Worm (Caenorhabditis elegans) whole organism, L3 larva: ENCODE measurements around the gene Y53F4B.23.

Source experiments
- R02D3.7 ChIP-seq: fragments of 150-350 bp; optimal IDR thresholded peaks from 2 replicates; lab custom pipeline; 2014; ENCODE audit warnings: missing biosample characterization, missing genetic modification characterization
- ZK546.5 ChIP-seq: sonication (generic microtip); optimal IDR thresholded peaks from 2 replicates; lab custom pipeline; 2017; ENCODE audit warnings: missing biosample characterization, missing genetic modification characterization
- aly-2 ChIP-seq: fragments of 150-350 bp; optimal IDR thresholded peaks from 2 replicates; lab custom pipeline; 2014; ENCODE audit warnings: missing biosample characterization, missing genetic modification characterization
- ama-1 ChIP-seq: fragments of 150-350 bp; optimal IDR thresholded peaks from 2 replicates; lab custom pipeline; 2018
- ceh-16 ChIP-seq: sonication (generic microtip); optimal IDR thresholded peaks from 2 replicates; lab custom pipeline; 2017; ENCODE audit warnings: missing biosample characterization, missing genetic modification characterization
- ceh-28 ChIP-seq: fragments of 150-350 bp; optimal IDR thresholded peaks from 2 replicates; lab custom pipeline; 2014; ENCODE audit warnings: missing biosample characterization, missing genetic modification reagents, missing genetic modification characterization
- ceh-82 ChIP-seq: fragments of 150-350 bp; optimal IDR thresholded peaks from 2 replicates; lab custom pipeline; 2014; ENCODE audit warnings: missing biosample characterization, missing genetic modification characterization
- ceh-9 ChIP-seq: sonication (generic microtip); optimal IDR thresholded peaks from 2 replicates; lab custom pipeline; 2018; ENCODE audit warnings: missing biosample characterization, missing genetic modification characterization
- daf-12 ChIP-seq: fragments of 150-350 bp; optimal IDR thresholded peaks from 2 replicates; lab custom pipeline; 2014; ENCODE audit warnings: missing biosample characterization, missing genetic modification reagents, missing genetic modification characterization
- egl-27 ChIP-seq: sonication (generic microtip); optimal IDR thresholded peaks from 4 replicates; lab custom pipeline; 2017; ENCODE audit warnings: missing biosample characterization, missing genetic modification reagents, missing genetic modification characterization
- egl-5 ChIP-seq: fragments of 150-350 bp; optimal IDR thresholded peaks from 2 replicates; lab custom pipeline; 2017; ENCODE audit warnings: missing biosample characterization, missing genetic modification reagents, missing genetic modification characterization, inconsistent platforms
- elt-1 ChIP-seq: fragments of 150-350 bp; optimal IDR thresholded peaks from 2 replicates; lab custom pipeline; 2014; ENCODE audit warnings: missing biosample characterization, missing genetic modification characterization
- elt-2 ChIP-seq: sonication (generic microtip); optimal IDR thresholded peaks from 2 replicates; lab custom pipeline; 2016; ENCODE audit warnings: missing genetic modification reagents, mild to moderate bottlenecking, missing genetic modification characterization, missing compliant biosample characterization
- elt-3 ChIP-seq, 3 experiments: fragments of 150-350 bp in 1 of 3; sonication (generic microtip) in 2 of 3; optimal IDR thresholded peaks; 2 replicates in 2 of 3; 4 replicates in 1 of 3; lab custom pipeline; 2014 to 2017; ENCODE audit warnings: missing biosample characterization in 3 of 3, missing genetic modification characterization in 3 of 3
- eor-1 ChIP-seq, 2 experiments: fragments of 150-350 bp; optimal IDR thresholded peaks; 2 replicates each; lab custom pipeline; 2014 to 2018; ENCODE audit warnings: missing biosample characterization in 2 of 2, missing genetic modification characterization in 2 of 2
- fkh-10 ChIP-seq: sonication (generic microtip); optimal IDR thresholded peaks from 2 replicates; lab custom pipeline; 2017; ENCODE audit warnings: missing biosample characterization, missing genetic modification reagents, missing genetic modification characterization
- fkh-2 ChIP-seq: fragments of 150-350 bp; optimal IDR thresholded peaks from 2 replicates; lab custom pipeline; 2014; ENCODE audit warnings: missing biosample characterization, missing genetic modification reagents, missing genetic modification characterization
- fos-1 ChIP-seq: fragments of 150-350 bp; optimal IDR thresholded peaks from 2 replicates; lab custom pipeline; 2014; ENCODE audit warnings: missing biosample characterization, missing genetic modification characterization
- jun-1 ChIP-seq: fragments of 150-350 bp; optimal IDR thresholded peaks from 2 replicates; lab custom pipeline; 2014; ENCODE audit warnings: missing biosample characterization, missing genetic modification reagents, missing genetic modification characterization
- lin-15B ChIP-seq: fragments of 150-350 bp; optimal IDR thresholded peaks from 2 replicates; lab custom pipeline; 2014; ENCODE audit warnings: missing biosample characterization, missing genetic modification characterization
- lsy-12 ChIP-seq: sonication (generic microtip); optimal IDR thresholded peaks from 2 replicates; lab custom pipeline; 2016; ENCODE audit warnings: mild to moderate bottlenecking, missing genetic modification characterization, missing compliant biosample characterization
- mdl-1 ChIP-seq: fragments of 150-350 bp; optimal IDR thresholded peaks from 2 replicates; lab custom pipeline; 2014; ENCODE audit warnings: missing biosample characterization, missing genetic modification characterization
- mml-1 ChIP-seq: fragments of 150-350 bp; sonication (generic microtip); optimal IDR thresholded peaks from 3 replicates; lab custom pipeline; 2014; ENCODE audit warnings: missing biosample characterization, missing genetic modification characterization
- nfya-1 ChIP-seq: sonication (generic microtip); optimal IDR thresholded peaks from 2 replicates; lab custom pipeline; 2017; ENCODE audit warnings: missing genetic modification characterization, mild to moderate bottlenecking, missing compliant biosample characterization, antibody characterized with exemption, moderate library complexity; ENCODE audit not compliant: insufficient read depth
- nhr-11 ChIP-seq: fragments of 150-350 bp; optimal IDR thresholded peaks from 2 replicates; lab custom pipeline; 2014; ENCODE audit warnings: missing biosample characterization, missing genetic modification characterization
- nhr-12 ChIP-seq: fragments of 150-350 bp; optimal IDR thresholded peaks from 2 replicates; lab custom pipeline; 2014; ENCODE audit warnings: missing biosample characterization, missing genetic modification characterization
- nhr-23 ChIP-seq: fragments of 150-350 bp; optimal IDR thresholded peaks from 2 replicates; lab custom pipeline; 2014; ENCODE audit warnings: missing biosample characterization, missing genetic modification reagents, missing genetic modification characterization
- nhr-237 ChIP-seq: fragments of 150-350 bp; optimal IDR thresholded peaks from 2 replicates; lab custom pipeline; 2014; ENCODE audit warnings: missing biosample characterization, missing genetic modification characterization
- nhr-43 ChIP-seq: sonication (generic microtip); optimal IDR thresholded peaks from 2 replicates; lab custom pipeline; 2016; ENCODE audit warnings: mild to moderate bottlenecking, missing genetic modification characterization, missing compliant biosample characterization; ENCODE audit not compliant: poor library complexity, severe bottlenecking
- nhr-67 ChIP-seq: fragments of 150-350 bp; optimal IDR thresholded peaks from 2 replicates; lab custom pipeline; 2014; ENCODE audit warnings: missing biosample characterization, missing genetic modification characterization
- nhr-76 ChIP-seq: fragments of 150-350 bp; sonication (generic microtip); optimal IDR thresholded peaks from 5 replicates; lab custom pipeline; 2014; ENCODE audit warnings: missing biosample characterization, missing genetic modification characterization
- pha-4 ChIP-seq: fragments of 150-350 bp; optimal IDR thresholded peaks from 2 replicates; lab custom pipeline; 2014; ENCODE audit warnings: missing biosample characterization, missing genetic modification reagents, missing genetic modification characterization
- skn-1 ChIP-seq: fragments of 150-350 bp; optimal IDR thresholded peaks from 2 replicates; lab custom pipeline; 2014; ENCODE audit warnings: missing biosample characterization, missing genetic modification characterization
- tbx-2 ChIP-seq: sonication (generic microtip); optimal IDR thresholded peaks from 2 replicates; lab custom pipeline; 2016; ENCODE audit warnings: mild to moderate bottlenecking, missing genetic modification characterization, missing compliant biosample characterization
- unc-39 ChIP-seq: sonication (generic microtip); optimal IDR thresholded peaks from 4 replicates; lab custom pipeline; 2017; ENCODE audit warnings: missing biosample characterization, missing genetic modification characterization
- zag-1 ChIP-seq: fragments of 150-350 bp; optimal IDR thresholded peaks from 2 replicates; lab custom pipeline; 2014; ENCODE audit warnings: missing biosample characterization, missing genetic modification characterization
- ztf-11 ChIP-seq: fragments of 150-350 bp; optimal IDR thresholded peaks from 2 replicates; lab custom pipeline; 2014; ENCODE audit warnings: missing biosample characterization, missing genetic modification characterization
- ztf-4 ChIP-seq: fragments of 150-350 bp; optimal IDR thresholded peaks from 2 replicates; lab custom pipeline; 2014; ENCODE audit warnings: missing biosample characterization, missing genetic modification characterization

Gene Y53F4B.23

DNA sequence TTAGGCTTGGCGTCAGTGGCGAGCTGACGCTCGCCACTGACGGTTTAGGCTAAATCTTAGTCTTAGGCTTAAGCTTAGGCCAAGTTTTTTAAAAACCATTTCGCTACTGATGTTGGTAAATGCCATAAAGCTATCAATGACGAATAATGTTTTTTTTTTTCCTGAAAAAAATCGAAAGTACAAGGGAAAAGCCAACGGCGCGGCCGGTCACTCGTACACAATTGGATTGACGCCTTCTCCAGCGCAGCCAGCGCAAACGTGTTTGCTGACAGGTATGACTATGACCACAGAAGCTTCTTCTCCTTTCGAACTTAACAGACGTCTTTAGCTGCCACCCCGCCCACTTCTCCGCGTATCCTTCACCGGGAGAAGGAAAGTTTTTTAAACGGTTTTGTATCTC is 21.3 kb downstream of the Y53F4B.23 start, which contains the start of gene Y53F4B.27:
TSS of gene Y53F4B.27 (plus strand) at position 301 of the 400 bp plus-strand sequence.
- TF ChIP-seq ceh-16 (tag; lab: Kevin White, UChicago) (no peak), pha-4 (tag; lab: Kevin White, UChicago) (no peak), eor-1 (tag; optimal IDR thresholded peaks at IDR 0.05; lab: Kevin White, UChicago) (no peak), nhr-67 (tag; lab: Kevin White, UChicago) (no peak), ceh-82 (no peak), aly-2 (tag; lab: Kevin White, UChicago) (no peak), fkh-2 (tag; lab: Kevin White, UChicago) (no peak), egl-27 (tag; lab: Kevin White, UChicago) (no peak)

DNA sequence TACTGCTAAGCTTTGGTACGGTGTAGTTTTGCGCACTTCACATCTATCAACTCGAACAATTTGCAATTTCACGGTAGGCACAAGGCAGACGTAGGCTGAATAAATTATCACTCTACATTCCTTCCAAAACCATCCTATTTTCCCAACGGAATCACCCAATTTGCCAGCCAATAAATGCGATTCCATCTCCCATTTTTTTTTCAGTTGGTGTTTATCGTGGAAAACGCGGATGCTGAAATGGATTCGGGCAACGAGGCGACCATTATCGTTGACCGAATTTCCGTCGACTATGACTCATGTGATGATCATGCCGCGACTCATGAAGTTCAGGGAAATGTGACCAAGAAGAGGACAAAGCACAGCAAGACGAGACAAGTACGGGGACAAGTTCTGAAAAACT is 24.1 kb downstream of the Y53F4B.23 start:
- peak; percentile 61 for TF ChIP-seq egl-5 (tag; lab: Kevin White, UChicago)
- TF ChIP-seq ceh-16 (tag; lab: Kevin White, UChicago) = no peak
- no peak for TF ChIP-seq tbx-2 (tag; lab: Kevin White, UChicago)
- TF ChIP-seq zag-1 = no peak

DNA sequence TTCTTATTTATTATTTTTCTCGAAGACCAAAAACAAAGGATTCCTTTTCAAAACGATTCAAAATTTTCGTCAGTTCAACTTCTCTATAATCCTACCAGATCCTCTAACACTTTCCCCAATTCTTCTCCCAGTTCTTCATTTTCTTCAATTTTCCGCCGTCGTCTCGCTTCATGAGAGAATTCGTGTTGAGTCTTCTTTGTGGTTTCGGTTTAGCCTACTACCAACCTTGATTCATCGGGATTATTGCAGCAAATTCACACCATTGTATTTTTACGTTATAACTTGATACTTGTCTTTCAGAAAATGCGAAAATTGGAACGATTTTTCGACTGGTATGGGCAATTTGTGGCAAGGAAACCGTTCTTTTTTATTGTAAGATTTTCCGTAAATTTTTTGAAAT is 33.6 kb downstream of the Y53F4B.23 start, which contains the start of gene ptr-20:
TSS of gene ptr-20 (plus strand) at position 301 of the 400 bp plus-strand sequence.
- TF ChIP-seq tbx-2 (tag; lab: Kevin White, UChicago) (no peak), ZK546.5 (no peak), ceh-82 (no peak), ztf-4 (no peak), nhr-76 (tag; lab: Kevin White, UChicago) (no peak), nhr-237 (no peak), elt-3 (tag; optimal IDR thresholded peaks at IDR 0.05; lab: Kevin White, UChicago) (no peak), fkh-10 (GFP tag; lab: Kevin White, UChicago) (no peak), elt-1 (no peak), ztf-11 (tag; lab: Kevin White, UChicago) (no peak), zag-1 (no peak), ceh-9 (tag; lab: Kevin White, UChicago) (no peak), R02D3.7 (tag; lab: Kevin White, UChicago) (no peak), nhr-67 (tag; lab: Kevin White, UChicago) (no peak), ceh-28 (no peak), nfya-1 (tag; lab: Kevin White, UChicago) (no peak), fos-1 (tag; lab: Kevin White, UChicago) (no peak)
- TF ChIP-seq, all 47 proteins: peak for 0

DNA sequence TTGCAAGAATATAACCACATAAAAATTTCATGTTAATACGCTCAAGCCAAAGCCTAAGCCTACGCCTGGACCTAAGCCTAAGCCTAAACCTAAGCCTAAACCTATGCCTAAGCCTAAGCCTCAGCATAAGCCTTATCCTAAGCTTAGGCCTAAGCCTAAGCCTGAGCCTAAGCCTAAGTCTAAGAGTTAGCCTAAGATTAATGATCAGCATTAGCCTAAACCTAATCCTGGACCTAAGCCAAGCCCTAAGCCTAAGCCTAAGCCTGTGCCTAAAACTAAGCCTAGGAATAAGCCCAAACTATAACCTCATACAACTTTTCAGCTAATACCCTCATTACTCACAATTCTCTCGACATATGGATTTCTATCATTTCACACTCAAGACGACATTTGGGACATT is 34.1 kb downstream of the Y53F4B.23 start:
- no peak for TF ChIP-seq nhr-23 (tag; lab: Kevin White, UChicago)
- TF ChIP-seq lin-15B (tag; lab: Kevin White, UChicago) = no peak
- no peak for TF ChIP-seq R02D3.7 (tag; lab: Kevin White, UChicago)
- TF ChIP-seq nhr-43 (tag; lab: Kevin White, UChicago) = no peak

DNA sequence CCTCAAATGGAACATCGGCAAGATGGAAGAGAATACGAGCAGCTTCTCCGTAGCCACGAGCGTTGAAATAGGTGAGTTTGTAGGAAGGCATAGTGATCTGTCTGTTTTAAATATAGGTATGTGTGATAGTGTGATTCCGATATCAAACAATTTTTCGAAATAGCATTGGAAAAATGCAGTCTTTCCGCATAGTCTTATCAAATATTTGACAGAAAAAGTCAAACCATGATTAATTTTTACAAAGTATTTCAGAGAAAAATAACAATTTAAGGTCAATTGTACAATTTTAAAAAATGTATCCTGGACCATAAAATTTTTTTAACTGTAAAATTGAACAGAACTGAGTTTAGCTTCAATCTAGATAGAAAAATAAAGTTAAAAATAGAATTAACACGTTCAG is 40.1 kb downstream of the Y53F4B.23 start, which contains the start of gene gst-26:
TSS of gene gst-26 (minus strand) at position 101 of the 400 bp plus-strand sequence.
- TF ChIP-seq ZK546.5 = no peak
- peak; percentile 26 for TF ChIP-seq elt-2 (tag; lab: Kevin White, UChicago)
- no peak for TF ChIP-seq nhr-67 (tag; lab: Kevin White, UChicago)
- TF ChIP-seq pha-4 (tag; lab: Kevin White, UChicago) = no peak
- no peak for TF ChIP-seq lsy-12 (tag; lab: Kevin White, UChicago)

DNA sequence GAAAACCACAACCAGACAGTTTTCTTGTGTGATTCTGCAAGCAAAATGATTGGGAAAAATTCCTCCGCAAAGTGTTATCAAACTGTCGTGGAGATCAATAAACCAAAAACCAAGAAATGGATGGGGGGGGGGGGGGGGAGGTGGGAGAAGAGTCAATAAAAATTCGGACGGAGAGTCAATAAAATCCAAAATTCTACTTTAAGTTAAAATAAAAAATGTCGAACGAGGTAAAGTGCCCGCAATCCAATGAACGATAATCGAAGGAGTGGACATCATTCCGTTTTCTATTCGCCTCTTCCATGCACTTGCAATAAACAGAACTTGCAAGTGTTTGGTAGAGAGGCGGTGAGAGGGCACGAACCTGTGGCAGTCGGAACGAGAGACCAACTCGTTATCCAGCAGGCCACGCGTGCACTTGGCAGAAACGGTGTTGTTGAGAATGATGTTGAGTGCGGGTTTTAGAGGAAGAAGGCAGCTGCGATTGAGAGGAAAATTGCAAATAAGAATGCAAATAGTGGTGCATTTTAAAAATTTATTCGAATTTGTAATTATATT is 41.5 kb downstream of the Y53F4B.23 start, which contains the start of gene gst-27:
TSS of gene gst-27 (minus strand) at position 51 of the 555 bp plus-strand sequence.
- no peak for TF ChIP-seq ceh-9 (tag; lab: Kevin White, UChicago)
- TF ChIP-seq fkh-2 (tag; lab: Kevin White, UChicago) = no peak
- no peak for TF ChIP-seq ZK546.5
- TF ChIP-seq ztf-11 (tag; lab: Kevin White, UChicago) = no peak
- TF ChIP-seq mdl-1 (tag; lab: Kevin White, UChicago) = no peak
- peak; percentile 61 for TF ChIP-seq lin-15B (tag; lab: Kevin White, UChicago)
- peak; percentile 86 for TF ChIP-seq pha-4 (tag; lab: Kevin White, UChicago)
- peak in 1 of 3 experiments; percentile 33 for TF ChIP-seq elt-3 (tag; optimal IDR thresholded peaks at IDR 0.05; lab: Kevin White, UChicago)
- TF ChIP-seq ama-1 (lab: Kevin White, UChicago) = peak; percentile 36
- no peak for TF ChIP-seq elt-1
- no peak for TF ChIP-seq zag-1
- peak; percentile 82 for TF ChIP-seq nhr-43 (tag; lab: Kevin White, UChicago)
- no peak for TF ChIP-seq mml-1 (tag; lab: Kevin White, UChicago)
- no peak for TF ChIP-seq fkh-10 (GFP tag; lab: Kevin White, UChicago)
- TF ChIP-seq egl-27 (tag; lab: Kevin White, UChicago) = peak; percentile 75
- TF ChIP-seq unc-39 (tag; lab: Kevin White, UChicago) = no peak
- TF ChIP-seq fos-1 (tag; lab: Kevin White, UChicago) = peak; percentile 68
- TF ChIP-seq skn-1 (tag; lab: Kevin White, UChicago) = peak; percentile 56
- TF ChIP-seq nhr-11 (tag; lab: Kevin White, UChicago) = no peak
- TF ChIP-seq nhr-76 (tag; lab: Kevin White, UChicago) = no peak
- no peak for TF ChIP-seq nhr-237
- no peak for TF ChIP-seq eor-1 (tag; optimal IDR thresholded peaks at IDR 0.05; lab: Kevin White, UChicago)
- TF ChIP-seq ceh-16 (tag; lab: Kevin White, UChicago) = no peak
- TF ChIP-seq egl-5 (tag; lab: Kevin White, UChicago) = peak; percentile 77
- TF ChIP-seq daf-12 = no peak
- peak; percentile 80 for TF ChIP-seq tbx-2 (tag; lab: Kevin White, UChicago)
- TF ChIP-seq elt-2 (tag; lab: Kevin White, UChicago) = peak; percentile 73
- TF ChIP-seq jun-1 (tag; lab: Kevin White, UChicago) = peak; percentile 61
- TF ChIP-seq nhr-12 (tag; lab: Kevin White, UChicago) = no peak
